Worm (Caenorhabditis elegans): ENCODE measurements around the gene F49E8.6.

F49E8.6 gene

DNA sequence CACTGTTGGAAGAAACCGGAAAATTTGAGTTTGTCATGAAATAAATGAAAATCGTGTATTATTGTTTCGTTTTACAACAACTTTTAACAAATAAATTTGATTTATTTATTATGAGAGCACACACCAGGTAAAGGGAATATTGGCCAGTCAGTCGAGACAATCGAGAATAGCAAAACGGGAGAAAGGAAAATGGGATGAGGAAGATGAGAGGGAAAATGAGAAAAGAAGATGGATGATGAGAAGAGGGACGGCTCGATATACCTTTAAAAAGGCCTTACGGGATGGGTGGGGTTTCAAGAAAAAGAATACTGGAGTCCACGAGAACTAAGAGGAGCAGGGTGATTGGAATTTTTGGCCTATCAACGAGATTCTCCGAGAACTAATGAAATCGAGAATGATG lies 4.2 kb upstream of the F49E8.6 start (continued):
- TF ChIP-seq K12H6.12 (tag; optimal IDR thresholded peaks at IDR 0.05) = no peak
- no peak for TF ChIP-seq Y53F4B.3 (GFP tag; IDR thresholded peaks at IDR 0.05)
- no peak for TF ChIP-seq ceh-79 (tag; optimal IDR thresholded peaks at IDR 0.05)
- TF ChIP-seq ceh-100 (GFP tag; IDR thresholded peaks at IDR 0.05) = no peak
- no peak for TF ChIP-seq nhr-80 (tag; optimal IDR thresholded peaks at IDR 0.05)
- no peak for TF ChIP-seq sdz-38 (tag; optimal IDR thresholded peaks at IDR 0.05)
- no peak for TF ChIP-seq tbp1 (GFP tag; optimal IDR thresholded peaks at IDR 0.05)
- no peak for TF ChIP-seq ztf-26 (tag; optimal IDR thresholded peaks at IDR 0.05)
- TF ChIP-seq lsy-27 (tag; optimal IDR thresholded peaks at IDR 0.05; ENCODE audit: borderline replicate concordance, insufficient read depth) = no peak
- TF ChIP-seq lin-54 (GFP tag; optimal IDR thresholded peaks at IDR 0.05) = peak; percentile 30
- TF ChIP-seq lsl-1 (GFP tag; optimal IDR thresholded peaks at IDR 0.05) = no peak
- peak; percentile 66 for TF ChIP-seq hrde-1 (tag; optimal IDR thresholded peaks at IDR 0.05; ENCODE audit: borderline replicate concordance)
- 0 out of 2 replicates have a peak, but pooled peaks have one; percentile 5 for TF ChIP-seq madf-3 (GFP tag; IDR thresholded peaks at IDR 0.05)
- TF ChIP-seq mel-28 (tag; optimal IDR thresholded peaks at IDR 0.05; ENCODE audit: borderline replicate concordance) = no peak
- no peak for TF ChIP-seq rcor-1 (GFP tag; IDR thresholded peaks at IDR 0.05)
- no peak for TF ChIP-seq repo-1 (tag; optimal IDR thresholded peaks at IDR 0.05)
- no peak for TF ChIP-seq ztf-22 (GFP tag; optimal IDR thresholded peaks at IDR 0.05)
- no peak for TF ChIP-seq tbx-9 (tag; optimal IDR thresholded peaks at IDR 0.05; ENCODE audit: borderline replicate concordance)
- TF ChIP-seq ZK185.1 (tag; optimal IDR thresholded peaks at IDR 0.05; ENCODE audit: poor library complexity, severe bottlenecking) = no peak
- TF ChIP-seq lin-40 (tag; optimal IDR thresholded peaks at IDR 0.05) = no peak
- TF ChIP-seq hmg-1.2 (GFP tag; IDR thresholded peaks at IDR 0.05) = no peak
- TF ChIP-seq ama-1 (optimal IDR thresholded peaks at IDR 0.05) = no peak
- peak in 1 of 2 experiments; percentile 22 for TF ChIP-seq ama-1 (GFP tag; optimal IDR thresholded peaks at IDR 0.05)
- TF ChIP-seq ztf-6 (GFP tag; IDR thresholded peaks at IDR 0.05) = no peak
- no peak for TF ChIP-seq aptf-2 (GFP tag; conservative IDR thresholded peaks at IDR 0.05)
- TF ChIP-seq C17E4.6 (GFP tag; IDR thresholded peaks at IDR 0.05) = no peak
- no peak for TF ChIP-seq snpc-1.3 (tag; optimal IDR thresholded peaks at IDR 0.05; ENCODE audit: insufficient read depth)
- TF ChIP-seq zfh-2 (GFP tag; conservative IDR thresholded peaks at IDR 0.05) = no peak
- no peak for TF ChIP-seq nhr-120 (GFP tag; IDR thresholded peaks at IDR 0.05)
- TF ChIP-seq C06A6.2 (GFP tag; conservative IDR thresholded peaks at IDR 0.05) = no peak
- no peak for TF ChIP-seq dox-1 (GFP tag; IDR thresholded peaks at IDR 0.05)
- TF ChIP-seq B0261.1 (tag; optimal IDR thresholded peaks at IDR 0.05) = no peak

DNA sequence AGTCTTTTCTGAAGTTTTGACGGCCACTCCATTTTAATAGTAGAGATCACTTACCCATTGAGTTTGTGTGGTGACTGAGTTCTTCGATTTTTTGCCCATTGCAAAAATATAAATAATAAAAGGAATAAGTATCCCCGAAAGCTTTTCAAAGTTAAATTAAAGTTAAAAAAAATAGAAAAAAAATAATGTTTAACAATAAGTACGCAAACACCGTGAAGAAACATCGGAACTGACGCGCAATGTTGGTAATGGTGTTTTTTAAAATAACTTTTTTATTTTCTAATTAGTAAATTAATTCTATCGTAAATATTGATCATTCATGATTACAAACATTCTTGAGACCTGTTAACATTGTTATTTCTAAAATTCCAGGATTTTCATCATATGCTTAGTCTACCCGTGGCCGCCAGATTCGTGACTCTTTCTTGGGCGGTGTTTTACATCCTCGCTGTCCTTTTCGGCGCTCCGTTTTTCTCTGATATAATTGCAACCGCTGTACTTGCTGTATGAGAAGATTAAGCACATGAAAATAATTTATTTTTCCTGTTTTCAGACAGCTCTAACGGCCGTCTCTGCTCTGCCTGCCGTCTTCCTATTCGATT lies 1.9 kb upstream of the F49E8.6 start, which contains the start of the genes F49E8.7, F49E8.8 and nprl-2:
F49E8.7 (minus strand) TSS at position 101 of the 602 bp plus-strand sequence.
F49E8.8 (plus strand) TSS at position 373 of the 602 bp plus-strand sequence.
nprl-2 (plus strand) TSS at position 552 of the 602 bp plus-strand sequence.
- TF ChIP-seq F37B4.10 (GFP tag; IDR thresholded peaks at IDR 0.05) (no peak), sdz-38 (tag; optimal IDR thresholded peaks at IDR 0.05) (no peak), mxl-1 (tag; optimal IDR thresholded peaks at IDR 0.05) (no peak), pha-4 (tag; optimal IDR thresholded peaks at IDR 0.05) (no peak), ztf-3 (GFP tag; optimal IDR thresholded peaks at IDR 0.05) (no peak), attf-5 (GFP tag; optimal IDR thresholded peaks at IDR 0.05) (no peak), cebp-2 (GFP tag; IDR thresholded peaks at IDR 0.05) (no peak), unc-130 (GFP tag; optimal IDR thresholded peaks at IDR 0.05) (no peak), F55B11.4 (tag; optimal IDR thresholded peaks at IDR 0.05; ENCODE audit: borderline replicate concordance, insufficient read depth) (no peak), Y79H2A.3 (GFP tag; conservative IDR thresholded peaks at IDR 0.05) (no peak), egrh-3 (GFP tag; IDR thresholded peaks at IDR 0.05) (no peak), dpl-1 (GFP tag; optimal IDR thresholded peaks at IDR 0.05) (no peak), Y67H2A.10 (GFP tag; conservative IDR thresholded peaks at IDR 0.05) (no peak), ceh-40 (GFP tag; IDR thresholded peaks at IDR 0.05) (no peak), sptf-2 (GFP tag; optimal IDR thresholded peaks at IDR 0.05) (no peak), snpc-4 (GFP tag; optimal IDR thresholded peaks at IDR 0.05) (no peak), snpc-4 (tag; optimal IDR thresholded peaks at IDR 0.05) (no peak), T26A5.8 (tag; optimal IDR thresholded peaks at IDR 0.05) (no peak), F57A8.1 (GFP tag; optimal IDR thresholded peaks at IDR 0.05) (no peak)

All from whole organism, young adult.